Fruit fly (Drosophila melanogaster): Measurements from ENCODE around the gene CG10098.
A peak's percentile ranks its signal among the peaks of the same experiment; 100 is the strongest.

CG10098 gene

dm6 chr3R:7091904-7092303 is 32.4 kb upstream of the CG10098 start (continued):
- TF ChIP-seq CG10654 (GFP tag; optimal IDR thresholded peaks at IDR 0.05) (no peak), CG8281 (tag; optimal IDR thresholded peaks at IDR 0.05) (peak; percentile 96), Abd-B (GFP tag; optimal IDR thresholded peaks at IDR 0.05) (peak; percentile 18), CG10979 (tag; optimal IDR thresholded peaks at IDR 0.05) (no peak), ttk (GFP tag; IDR thresholded peaks at IDR 0.05) (no peak), Myb (GFP tag; optimal IDR thresholded peaks at IDR 0.05) (peak; percentile 61), CG9437 (GFP tag; optimal IDR thresholded peaks at IDR 0.05) (no peak), az2 (GFP tag; optimal IDR thresholded peaks at IDR 0.05) (peak; percentile 11), stc (GFP tag; IDR thresholded peaks at IDR 0.05) (no peak), nerfin-2 (GFP tag; IDR thresholded peaks at IDR 0.05; ENCODE audit: partially characterized antibody) (no peak), CG7271 (tag; optimal IDR thresholded peaks at IDR 0.05) (no peak), dmrt11E (tag; optimal IDR thresholded peaks at IDR 0.05) (peak; percentile 20), Hand (GFP tag; optimal IDR thresholded peaks at IDR 0.05) (no peak), H15 (GFP tag; IDR thresholded peaks at IDR 0.05) (no peak), Sox100B (GFP tag; optimal IDR thresholded peaks at IDR 0.05) (no peak), trem (tag; optimal IDR thresholded peaks at IDR 0.05) (peak; percentile 97), cg (GFP tag; optimal IDR thresholded peaks at IDR 0.05) (peak; percentile 5), CG15073 (GFP tag; optimal IDR thresholded peaks at IDR 0.05) (no peak), gfzf (GFP tag; optimal IDR thresholded peaks at IDR 0.05) (peak; percentile 39), Atf3 (GFP tag; optimal IDR thresholded peaks at IDR 0.05) (no peak), Asciz (GFP tag; optimal IDR thresholded peaks at IDR 0.05) (no peak), nmo (GFP tag; optimal IDR thresholded peaks at IDR 0.05) (peak; percentile 54), stwl (tag; optimal IDR thresholded peaks at IDR 0.05) (peak; percentile 99), CG13894 (tag; optimal IDR thresholded peaks at IDR 0.05) (no peak), CG13123 (GFP tag; optimal IDR thresholded peaks at IDR 0.05) (no peak), sug (tag; optimal IDR thresholded peaks at IDR 0.05) (peak; percentile 36), zf30C (GFP tag; optimal IDR thresholded peaks at IDR 0.05) (peak; percentile 44), Camta (GFP tag; optimal IDR thresholded peaks at IDR 0.05) (peak; percentile 20), CG12769 (tag; optimal IDR thresholded peaks at IDR 0.05) (no peak), br (optimal IDR thresholded peaks at IDR 0.05) (no peak), mirr (GFP tag; optimal IDR thresholded peaks at IDR 0.05) (no peak), Antp (GFP tag; optimal IDR thresholded peaks at IDR 0.05) (no peak), Pdp1 (GFP tag; optimal IDR thresholded peaks at IDR 0.05) (peak; percentile 5 to 66), CG32532 (GFP tag; IDR thresholded peaks at IDR 0.05) (no peak), bab2 (GFP tag; optimal IDR thresholded peaks at IDR 0.05) (peak; percentile 12), bcd (GFP tag; optimal IDR thresholded peaks at IDR 0.05) (no peak), sima (GFP tag; optimal IDR thresholded peaks at IDR 0.05) (no peak), CHES-1-like (GFP tag; optimal IDR thresholded peaks at IDR 0.05) (peak; percentile 43), sna (GFP tag; IDR thresholded peaks at IDR 0.05; ENCODE audit: partially characterized antibody) (peak; percentile 44), dpn (GFP tag; optimal IDR thresholded peaks at IDR 0.05) (peak; percentile 3 to 36), CG7786 (GFP tag; optimal IDR thresholded peaks at IDR 0.05) (no peak), Oli (tag; optimal IDR thresholded peaks at IDR 0.05) (no peak), pho (GFP tag; optimal IDR thresholded peaks at IDR 0.05) (no peak), NK7.1 (GFP tag; optimal IDR thresholded peaks at IDR 0.05) (no peak), kah (GFP tag; optimal IDR thresholded peaks at IDR 0.05) (no peak), dimm (GFP tag; IDR thresholded peaks at IDR 0.05) (no peak), CG30020 (tag; optimal IDR thresholded peaks at IDR 0.05) (peak; percentile 57), CG6175 (GFP tag; IDR thresholded peaks at IDR 0.05) (no peak), ems (GFP tag; optimal IDR thresholded peaks at IDR 0.05) (no peak), CG13624 (GFP tag; optimal IDR thresholded peaks at IDR 0.05) (peak; percentile 54), CG12299 (tag; optimal IDR thresholded peaks at IDR 0.05) (no peak), usp (GFP tag; optimal IDR thresholded peaks at IDR 0.05) (no peak)
